Fruit fly (Drosophila melanogaster): ENCODE results near the gene CG7806.

CG7806 gene

dm6 chr2L:8350560-8351171 is 39.5 kb downstream of the CG7806 start:
- TF ChIP-seq insv (optimal IDR thresholded peaks at IDR 0.05) = no peak
- no peak for TF ChIP-seq Sin3A (optimal IDR thresholded peaks at IDR 0.05)
- no peak for TF ChIP-seq h (optimal IDR thresholded peaks at IDR 0.05)
- TF ChIP-seq ttk (optimal IDR thresholded peaks at IDR 0.05) = no peak
- TF ChIP-seq Myc (optimal IDR thresholded peaks at IDR 0.05) = no peak
- no peak for TF ChIP-seq psq (optimal IDR thresholded peaks at IDR 0.05)

DNA sequence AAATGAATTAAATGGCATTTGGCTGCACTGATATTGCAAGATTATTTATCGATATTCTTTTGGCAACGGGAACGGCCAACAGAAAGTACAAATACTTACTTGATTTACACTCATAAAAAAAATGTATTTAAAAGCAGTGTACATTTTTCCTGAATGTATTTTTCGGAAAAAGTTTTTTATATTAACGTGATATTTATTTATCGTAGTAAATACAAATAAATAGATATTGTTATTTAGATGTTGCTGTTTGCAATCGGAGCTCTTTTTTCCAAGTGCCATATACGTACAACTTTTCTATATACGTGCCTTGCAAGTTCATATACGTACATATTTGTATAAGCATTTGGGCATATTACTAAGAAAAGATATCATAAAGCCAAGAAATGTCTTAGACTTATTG is 40.1 kb downstream of the CG7806 start:
- TF ChIP-seq h (optimal IDR thresholded peaks at IDR 0.05) = no peak
- TF ChIP-seq Myc (optimal IDR thresholded peaks at IDR 0.05) = no peak
- no peak for TF ChIP-seq Sin3A (optimal IDR thresholded peaks at IDR 0.05)
- no peak for TF ChIP-seq psq (optimal IDR thresholded peaks at IDR 0.05)
- TF ChIP-seq ttk (optimal IDR thresholded peaks at IDR 0.05) = no peak
- no peak for TF ChIP-seq insv (optimal IDR thresholded peaks at IDR 0.05)

DNA sequence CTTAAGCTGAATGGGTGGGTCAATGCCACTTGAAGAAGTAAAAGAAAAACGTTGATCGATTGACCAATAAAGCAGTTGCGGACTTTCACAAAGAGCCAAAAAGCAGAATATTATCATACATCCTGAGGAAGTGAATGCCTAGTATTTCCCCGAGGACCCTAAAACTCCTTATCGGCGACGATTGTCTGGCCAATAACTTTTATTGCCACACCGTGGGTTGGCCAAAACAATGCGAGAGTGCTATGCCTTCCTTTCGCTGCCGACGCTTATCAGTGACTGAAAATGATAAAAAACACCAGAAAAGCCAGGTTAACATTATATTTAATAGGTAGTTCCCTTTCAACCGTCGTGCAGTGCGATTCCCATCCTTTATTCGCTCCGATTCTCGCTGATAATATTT is 40.7 kb downstream of the CG7806 start, which contains the start of gene Mur29B:
Gene Mur29B, plus strand, starts transcription at position 324 of the 400 bp plus-strand sequence.
- TF ChIP-seq Sin3A (optimal IDR thresholded peaks at IDR 0.05) (no peak), ttk (optimal IDR thresholded peaks at IDR 0.05) (no peak), Myc (optimal IDR thresholded peaks at IDR 0.05) (no peak), psq (optimal IDR thresholded peaks at IDR 0.05) (no peak), insv (optimal IDR thresholded peaks at IDR 0.05) (no peak), h (optimal IDR thresholded peaks at IDR 0.05) (no peak)

DNA sequence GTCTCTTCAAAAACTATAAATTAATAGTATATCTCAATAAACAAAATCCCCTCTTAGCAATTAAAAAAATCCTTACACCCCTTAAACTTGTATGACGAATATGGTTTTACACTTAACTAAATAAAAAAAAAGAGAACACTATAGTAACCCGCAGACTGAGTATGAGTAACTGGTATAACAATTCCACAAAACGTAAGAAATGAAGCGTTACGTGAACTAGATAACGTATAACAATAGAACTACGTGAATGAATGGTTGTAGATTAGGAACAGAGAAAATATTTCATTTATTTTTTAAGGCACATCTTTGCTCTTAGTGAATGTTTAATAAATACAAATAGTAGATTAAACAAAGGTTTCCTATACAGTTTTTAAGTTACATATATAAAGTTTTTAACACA is 44.2 kb downstream of the CG7806 start:
- TF ChIP-seq psq (optimal IDR thresholded peaks at IDR 0.05) (no peak), Myc (optimal IDR thresholded peaks at IDR 0.05) (no peak), insv (optimal IDR thresholded peaks at IDR 0.05) (no peak), Sin3A (optimal IDR thresholded peaks at IDR 0.05) (no peak), ttk (optimal IDR thresholded peaks at IDR 0.05) (no peak), h (optimal IDR thresholded peaks at IDR 0.05) (no peak)

DNA sequence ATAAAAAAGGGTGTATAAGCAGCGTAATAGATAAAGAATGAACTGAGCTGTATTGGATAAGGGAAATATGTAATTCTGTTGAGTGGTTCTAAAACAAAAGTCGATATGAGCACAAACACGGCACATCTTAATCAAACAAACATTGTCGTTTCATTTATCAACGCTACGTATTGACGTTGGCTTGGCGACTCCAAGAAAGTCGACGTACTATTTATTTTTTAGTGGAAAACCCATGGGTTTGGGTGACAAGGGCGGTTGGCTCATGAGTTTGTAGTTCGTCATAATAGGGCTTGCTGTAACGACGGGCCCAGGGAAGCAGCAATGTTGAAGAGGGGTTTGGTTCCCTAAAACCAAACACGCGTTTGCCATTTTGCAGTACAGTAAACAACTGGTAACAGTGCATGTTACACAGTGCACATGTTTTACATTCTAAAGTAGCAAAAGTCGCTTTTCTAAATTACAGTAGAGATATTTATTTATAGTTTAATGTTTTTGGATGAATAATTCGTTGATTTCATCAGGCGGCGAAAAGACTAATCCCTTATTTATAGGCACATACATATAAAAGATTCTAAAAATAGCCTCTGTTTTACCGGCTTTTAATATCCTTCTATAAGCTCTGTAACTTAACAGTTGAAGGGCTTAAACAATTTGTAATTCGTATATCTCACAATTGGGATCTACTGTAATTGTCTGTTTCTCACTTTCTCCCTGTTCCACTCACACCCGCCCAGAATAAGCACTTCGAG is 50.2 kb downstream of the CG7806 start:
- no peak for TF ChIP-seq insv (optimal IDR thresholded peaks at IDR 0.05)
- TF ChIP-seq Myc (optimal IDR thresholded peaks at IDR 0.05) = no peak
- no peak for TF ChIP-seq Sin3A (optimal IDR thresholded peaks at IDR 0.05)
- no peak for TF ChIP-seq psq (optimal IDR thresholded peaks at IDR 0.05)
- TF ChIP-seq ttk (optimal IDR thresholded peaks at IDR 0.05) = no peak
- no peak for TF ChIP-seq h (optimal IDR thresholded peaks at IDR 0.05)

- TF ChIP-seq Myc (optimal IDR thresholded peaks at IDR 0.05) = no peak
Measured at dm6 chr2L:8362273-8362954, 51.2 kb downstream of the CG7806 start, which contains the start of gene CG7627. TSS of gene CG7627 (minus strand) at chr2L:8362469.

dm6 chr2L:8362955-8363285 is 51.7 kb downstream of the CG7806 start:
- TF ChIP-seq ttk (optimal IDR thresholded peaks at IDR 0.05) (no peak), h (optimal IDR thresholded peaks at IDR 0.05) (no peak), insv (optimal IDR thresholded peaks at IDR 0.05) (no peak), Sin3A (optimal IDR thresholded peaks at IDR 0.05) (no peak), psq (optimal IDR thresholded peaks at IDR 0.05) (no peak), Myc (optimal IDR thresholded peaks at IDR 0.05) (no peak)

DNA sequence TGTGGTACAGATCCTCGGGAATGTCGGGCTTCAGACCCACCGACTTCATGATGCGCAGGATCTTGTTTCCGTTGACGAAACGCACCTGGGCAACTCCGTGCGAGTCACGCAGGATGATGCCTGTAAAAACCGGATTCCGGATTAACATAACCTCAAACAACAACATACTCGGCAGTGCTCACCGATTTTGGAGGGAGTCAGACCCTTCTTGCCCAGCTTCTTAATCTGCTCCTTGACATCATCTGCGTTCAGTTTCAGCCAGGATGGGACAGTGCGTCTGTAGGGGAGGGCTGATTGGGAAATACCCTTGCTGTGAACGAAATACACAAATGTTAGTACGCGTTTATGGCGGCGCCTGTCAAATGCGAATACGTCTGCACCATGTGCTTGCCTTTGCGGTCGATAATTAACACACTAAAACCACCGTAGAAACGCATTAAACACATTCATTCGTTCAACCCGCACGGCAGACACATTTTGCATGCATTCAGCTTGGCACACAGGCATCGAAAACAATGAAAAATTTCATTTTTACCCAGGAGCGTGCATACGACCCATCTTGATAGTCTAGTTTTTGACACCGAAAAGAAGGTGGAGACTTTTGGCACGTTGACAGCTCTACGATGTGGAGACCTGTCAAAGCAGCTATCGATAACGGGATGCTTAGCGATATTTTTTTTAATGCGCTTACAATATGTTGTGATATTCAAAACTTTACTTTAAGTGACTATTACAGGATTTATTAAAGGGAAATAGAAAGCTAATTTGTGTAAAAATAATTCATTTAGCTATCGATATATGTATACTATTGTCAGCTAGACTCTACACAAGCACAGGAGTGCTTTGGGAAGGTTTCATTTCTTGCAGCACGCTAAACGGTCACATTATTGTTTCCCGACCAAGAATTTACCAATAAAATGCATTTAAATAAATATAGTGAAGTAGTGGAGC is 53.1 kb downstream of the CG7806 start, which contains the start of the genes RpS13 and CSN8:
Gene RpS13, minus strand, starts transcription at position 657 of the 951 bp plus-strand sequence.
Gene CSN8, plus strand, starts transcription at position 850 of the 951 bp plus-strand sequence.
- TF ChIP-seq Sin3A (optimal IDR thresholded peaks at IDR 0.05) = no peak
- no peak for TF ChIP-seq h (optimal IDR thresholded peaks at IDR 0.05)
- no peak for TF ChIP-seq psq (optimal IDR thresholded peaks at IDR 0.05)
- no peak for TF ChIP-seq ttk (optimal IDR thresholded peaks at IDR 0.05)
- TF ChIP-seq Myc (optimal IDR thresholded peaks at IDR 0.05) = no peak
- TF ChIP-seq insv (optimal IDR thresholded peaks at IDR 0.05) = no peak

- TF ChIP-seq h (optimal IDR thresholded peaks at IDR 0.05) = no peak
- no peak for TF ChIP-seq ttk (optimal IDR thresholded peaks at IDR 0.05)
- TF ChIP-seq psq (optimal IDR thresholded peaks at IDR 0.05) = no peak
- TF ChIP-seq Sin3A (optimal IDR thresholded peaks at IDR 0.05) = no peak
- no peak for TF ChIP-seq insv (optimal IDR thresholded peaks at IDR 0.05)
- TF ChIP-seq Myc (optimal IDR thresholded peaks at IDR 0.05) = no peak
Measured at dm6 chr2L:8365701-8366643, 54.8 kb downstream of the CG7806 start, which contains the start of gene Pp2A-29B. TSS of gene Pp2A-29B (plus strand) at chr2L:8366038.
